Fruit fly (Drosophila melanogaster): ENCODE results near the gene p115.

dm6 chrX:7924913-7925312, 31.1 kb downstream of the p115 start:
- no peak for TF ChIP-seq CG8478 (optimal IDR thresholded peaks at IDR 0.05)
- no peak for TF ChIP-seq CTCF (optimal IDR thresholded peaks at IDR 0.05)
